Worm (Caenorhabditis elegans) whole organism, L3 larva: Measurements from ENCODE around the gene C13F10.1.

ENCODE experiments used
- nhr-11 ChIP-seq: fragments of 150-350 bp; optimal IDR thresholded peaks from 2 replicates; lab custom pipeline; 2014; ENCODE audit warnings: missing biosample characterization, missing genetic modification characterization
- nhr-77 ChIP-seq: fragments of 150-350 bp; optimal IDR thresholded peaks from 2 replicates; lab custom pipeline; 2014; ENCODE audit warnings: missing biosample characterization, missing genetic modification characterization
- unc-39 ChIP-seq: sonication (generic microtip); optimal IDR thresholded peaks from 4 replicates; lab custom pipeline; 2017; ENCODE audit warnings: missing biosample characterization, missing genetic modification characterization
- unc-62 ChIP-seq: fragments of 150-350 bp; sonication (generic microtip); optimal IDR thresholded peaks from 4 replicates; lab custom pipeline; 2014; ENCODE audit warnings: missing biosample characterization, missing genetic modification reagents, missing genetic modification characterization

- no peak for TF ChIP-seq unc-39 (tag; lab: Kevin White, UChicago)
- no peak for TF ChIP-seq nhr-77 (tag; lab: Kevin White, UChicago)
- TF ChIP-seq nhr-11 (tag; lab: Kevin White, UChicago), result no peak
- no peak for TF ChIP-seq unc-62 (GFP tag; lab: Kevin White, UChicago)
These were observed 7.0 kb downstream of the C13F10.1 start, which contains the start of the genes gei-6 and krr-1 for ce11 chrV:7230847-7231246.
